Fruit fly (Drosophila melanogaster) whole organism, embryonic: ENCODE results near the gene tbrd-1.

ENCODE experiments used
- ATbp ChIP-seq: fragments of 200-800 bp; sonication (Bioruptor generic); optimal IDR thresholded peaks from 2 replicates; lab custom pipeline; 2017; ENCODE audit warnings: missing biosample characterization, mild to moderate bottlenecking, missing genetic modification characterization, missing genetic modification reagents
- Ada2b ChIP-seq: fragments of 200-800 bp; sonication (Bioruptor generic); IDR thresholded peaks from 2 replicates; pipeline ENCODE4 v1.3.6; 2022; ENCODE audit warnings: missing biosample characterization, missing genetic modification characterization
- CG10462 ChIP-seq: fragments of 200-800 bp; sonication (Bioruptor generic); optimal IDR thresholded peaks from 2 replicates; lab custom pipeline; 2016; ENCODE audit warnings: missing biosample characterization, missing genetic modification characterization
- CG12219 ChIP-seq: fragments of 200-800 bp; sonication (Bioruptor generic); optimal IDR thresholded peaks from 3 replicates; lab custom pipeline; 2018; ENCODE audit warnings: missing biosample characterization, mild to moderate bottlenecking, missing genetic modification characterization
- CG12659 ChIP-seq: fragments of 200-800 bp; sonication (Bioruptor generic); optimal IDR thresholded peaks from 3 replicates; lab custom pipeline; 2017; ENCODE audit warnings: mild to moderate bottlenecking, missing biosample characterization, missing genetic modification reagents, missing genetic modification characterization
- CG13775 ChIP-seq: fragments of 200-800 bp; sonication (Bioruptor generic); optimal IDR thresholded peaks from 3 replicates; lab custom pipeline; 2017; ENCODE audit warnings: missing biosample characterization, mild to moderate bottlenecking, missing genetic modification characterization
- CG14050 ChIP-seq: fragments of 200-800 bp; sonication (Bioruptor generic); IDR thresholded peaks from 3 replicates; pipeline ENCODE4 v1.3.6; 2022; ENCODE audit warnings: missing biosample characterization, missing genetic modification characterization
- CG14441 ChIP-seq: fragments of 200-800 bp; sonication (Bioruptor generic); IDR thresholded peaks from 2 replicates; pipeline ENCODE4 v1.3.6; 2022; ENCODE audit warnings: missing biosample characterization, missing genetic modification characterization
- CG17328 ChIP-seq: fragments of 200-800 bp; sonication (Bioruptor generic); IDR thresholded peaks from 2 replicates; pipeline ENCODE4 v1.3.6; 2022; ENCODE audit warnings: missing biosample characterization, missing genetic modification characterization
- CG1792 ChIP-seq: fragments of 200-800 bp; sonication (Bioruptor generic); optimal IDR thresholded peaks from 2 replicates; lab custom pipeline; 2016; ENCODE audit warnings: missing biosample characterization, missing genetic modification characterization
- CG18599 ChIP-seq: fragments of 200-800 bp; sonication (Bioruptor generic); optimal IDR thresholded peaks from 3 replicates; lab custom pipeline; 2017; ENCODE audit warnings: missing biosample characterization, missing genetic modification characterization, mild to moderate bottlenecking, moderate library complexity, missing genetic modification reagents
- CG2202 ChIP-seq: fragments of 200-800 bp; sonication (Bioruptor generic); optimal IDR thresholded peaks from 2 replicates; lab custom pipeline; 2018; ENCODE audit warnings: missing biosample characterization, mild to moderate bottlenecking, missing genetic modification characterization
- CG34422 ChIP-seq: fragments of 200-800 bp; sonication (Bioruptor generic); IDR thresholded peaks from 3 replicates; pipeline ENCODE4 v1.3.6; 2022; ENCODE audit warnings: missing biosample characterization, missing genetic modification characterization
- CG4617 ChIP-seq: fragments of 200-800 bp; sonication (Bioruptor generic); optimal IDR thresholded peaks from 3 replicates; lab custom pipeline; 2016; ENCODE audit warnings: missing biosample characterization, missing genetic modification characterization, borderline replicate concordance
- CG4854 ChIP-seq: fragments of 200-800 bp; sonication (Bioruptor generic); optimal IDR thresholded peaks from 2 replicates; lab custom pipeline; 2016; ENCODE audit warnings: missing biosample characterization, missing genetic modification characterization, inconsistent platforms
- CG6683 ChIP-seq: fragments of 200-800 bp; sonication (Bioruptor generic); optimal IDR thresholded peaks from 2 replicates; lab custom pipeline; 2017; ENCODE audit warnings: missing biosample characterization, mild to moderate bottlenecking, missing genetic modification characterization, missing genetic modification reagents
- CG9797 ChIP-seq: fragments of 200-800 bp; sonication (Bioruptor generic); optimal IDR thresholded peaks from 3 replicates; lab custom pipeline; 2018; ENCODE audit warnings: missing biosample characterization, mild to moderate bottlenecking, missing genetic modification characterization
- Dfd ChIP-seq, 2 experiments: fragments of >200 bp; optimal IDR thresholded peaks; 2 replicates each; lab custom pipeline; 2017; ENCODE audit warnings: missing biosample characterization in 2 of 2, missing genetic modification characterization in 2 of 2
- Dll ChIP-seq: fragments of 200-800 bp; sonication (Bioruptor generic); IDR thresholded peaks from 4 replicates; pipeline ENCODE4 v1.3.6; 2022; ENCODE audit warnings: missing biosample characterization, missing genetic modification characterization; ENCODE audit not compliant: partially characterized antibody
- Doc2 ChIP-seq: fragments of 200-800 bp; sonication (Bioruptor generic); IDR thresholded peaks from 2 replicates; pipeline ENCODE4 v1.3.6; 2022; ENCODE audit warnings: missing biosample characterization, missing genetic modification characterization
- Dp ChIP-seq: fragments of 200-800 bp; sonication (Bioruptor generic); optimal IDR thresholded peaks from 2 replicates; lab custom pipeline; 2018; ENCODE audit warnings: missing biosample characterization, mild to moderate bottlenecking, missing genetic modification characterization, moderate library complexity
- E2f1 ChIP-seq: fragments of 200-800 bp; sonication (Bioruptor generic); IDR thresholded peaks from 2 replicates; pipeline ENCODE4 v1.3.6; 2022; ENCODE audit warnings: missing biosample characterization, missing genetic modification characterization
- HLH4C ChIP-seq: fragments of 200-800 bp; sonication (Bioruptor generic); IDR thresholded peaks from 3 replicates; pipeline ENCODE4 v1.3.6; 2022; ENCODE audit warnings: missing biosample characterization, missing genetic modification characterization; ENCODE audit not compliant: partially characterized antibody
- HmgZ ChIP-seq: fragments of 200-800 bp; sonication (Bioruptor generic); optimal IDR thresholded peaks from 2 replicates; lab custom pipeline; 2018; ENCODE audit warnings: missing biosample characterization, mild to moderate bottlenecking, missing genetic modification characterization
- Lpt ChIP-seq: fragments of >200 bp; optimal IDR thresholded peaks from 2 replicates; lab custom pipeline; 2018; ENCODE audit warnings: missing biosample characterization, missing genetic modification characterization
- Myb ChIP-seq: fragments of 200-800 bp; sonication (Bioruptor generic); optimal IDR thresholded peaks from 2 replicates; lab custom pipeline; 2016; ENCODE audit warnings: missing biosample characterization, missing genetic modification characterization
- NC2α ChIP-seq: fragments of 200-800 bp; sonication (Bioruptor generic); optimal IDR thresholded peaks from 2 replicates; lab custom pipeline; 2016; ENCODE audit warnings: missing biosample characterization, missing genetic modification characterization
- Six4 ChIP-seq: fragments of 200-800 bp; sonication (Bioruptor generic); optimal IDR thresholded peaks from 2 replicates; lab custom pipeline; 2016; ENCODE audit warnings: missing biosample characterization, missing genetic modification characterization
- Sox102F ChIP-seq: fragments of 200-800 bp; sonication (Bioruptor generic); optimal IDR thresholded peaks from 2 replicates; lab custom pipeline; 2018; ENCODE audit warnings: missing biosample characterization, mild to moderate bottlenecking, missing genetic modification characterization, moderate library complexity
- Vsx1 ChIP-seq: fragments of 200-800 bp; sonication (Bioruptor generic); optimal IDR thresholded peaks from 2 replicates; lab custom pipeline; 2017; ENCODE audit warnings: missing biosample characterization, mild to moderate bottlenecking, missing genetic modification characterization, missing genetic modification reagents
- ab ChIP-seq: fragments of 200-800 bp; sonication (Bioruptor generic); optimal IDR thresholded peaks from 2 replicates; lab custom pipeline; 2016; ENCODE audit warnings: missing biosample characterization, missing genetic modification characterization
- ato ChIP-seq: fragments of 200-800 bp; sonication (Bioruptor generic); IDR thresholded peaks from 2 replicates; pipeline ENCODE4 v1.3.6; 2022; ENCODE audit warnings: missing biosample characterization, missing genetic modification characterization; ENCODE audit not compliant: partially characterized antibody
- dimm ChIP-seq: fragments of 200-800 bp; sonication (Bioruptor generic); IDR thresholded peaks from 2 replicates; pipeline ENCODE4 v1.3.6; 2022; ENCODE audit warnings: missing biosample characterization, missing genetic modification characterization
- gce ChIP-seq: fragments of 200-800 bp; sonication (Bioruptor generic); IDR thresholded peaks from 3 replicates; pipeline ENCODE4 v1.3.6; 2022; ENCODE audit warnings: missing biosample characterization, missing genetic modification characterization
- her ChIP-seq: fragments of 200-800 bp; sonication (Bioruptor generic); optimal IDR thresholded peaks from 2 replicates; lab custom pipeline; 2016; ENCODE audit warnings: missing biosample characterization, missing genetic modification characterization
- kah ChIP-seq: fragments of 200-800 bp; sonication (Bioruptor generic); optimal IDR thresholded peaks from 2 replicates; lab custom pipeline; 2018; ENCODE audit warnings: missing biosample characterization, mild to moderate bottlenecking, missing genetic modification characterization
- mld ChIP-seq: fragments of 200-800 bp; sonication (Bioruptor generic); IDR thresholded peaks from 3 replicates; pipeline ENCODE4 v1.3.6; 2022; ENCODE audit warnings: missing biosample characterization, missing genetic modification characterization; ENCODE audit not compliant: partially characterized antibody
- nerfin-1 ChIP-seq: fragments of 200-800 bp; sonication (Bioruptor generic); optimal IDR thresholded peaks from 3 replicates; lab custom pipeline; 2019; ENCODE audit warnings: missing biosample characterization, mild to moderate bottlenecking, missing genetic modification characterization, moderate library complexity
- nmo ChIP-seq: fragments of 200-800 bp; sonication (Bioruptor generic); optimal IDR thresholded peaks from 2 replicates; lab custom pipeline; 2018; ENCODE audit warnings: missing biosample characterization, mild to moderate bottlenecking, missing genetic modification characterization, moderate library complexity
- otp ChIP-seq: fragments of 200-800 bp; sonication (Bioruptor generic); IDR thresholded peaks from 3 replicates; pipeline ENCODE4, ENCODE4 v1.3.6; 2022; ENCODE audit warnings: missing biosample characterization, missing genetic modification characterization
- pita ChIP-seq: fragments of 200-800 bp; sonication (Bioruptor generic); optimal IDR thresholded peaks from 2 replicates; lab custom pipeline; 2017; ENCODE audit warnings: missing biosample characterization, mild to moderate bottlenecking, missing genetic modification characterization
- pnt ChIP-seq: fragments of 200-800 bp; sonication (Bioruptor generic); optimal IDR thresholded peaks from 3 replicates; lab custom pipeline; 2016; ENCODE audit warnings: missing biosample characterization, missing genetic modification characterization
- ranshi ChIP-seq: fragments of 200-800 bp; sonication (Bioruptor generic); IDR thresholded peaks from 2 replicates; pipeline ENCODE4 v1.3.6; 2022; ENCODE audit warnings: missing biosample characterization, missing genetic modification characterization
- ro ChIP-seq: fragments of 200-800 bp; sonication (Bioruptor generic); IDR thresholded peaks from 2 replicates; pipeline ENCODE4 v1.3.6; 2022; ENCODE audit warnings: missing biosample characterization, missing genetic modification characterization
- salm ChIP-seq: fragments of 200-800 bp; sonication (Bioruptor generic); optimal IDR thresholded peaks from 2 replicates; lab custom pipeline; 2018; ENCODE audit warnings: missing biosample characterization, mild to moderate bottlenecking, missing genetic modification characterization
- tna ChIP-seq: fragments of 200-800 bp; sonication (Bioruptor generic); IDR thresholded peaks from 2 replicates; pipeline ENCODE4 v1.3.6; 2022; ENCODE audit warnings: missing biosample characterization, missing genetic modification characterization; ENCODE audit not compliant: partially characterized antibody
- zen ChIP-seq: fragments of 200-800 bp; sonication (Bioruptor generic); optimal IDR thresholded peaks from 3 replicates; lab custom pipeline; 2018; ENCODE audit warnings: missing biosample characterization, mild to moderate bottlenecking, missing genetic modification characterization, moderate library complexity
- zf30C ChIP-seq: fragments of 200-800 bp; sonication (Bioruptor generic); optimal IDR thresholded peaks from 3 replicates; lab custom pipeline; 2018; ENCODE audit warnings: missing biosample characterization, mild to moderate bottlenecking, missing genetic modification characterization
- zfh2 ChIP-seq: fragments of 200-800 bp; sonication (Bioruptor generic); optimal IDR thresholded peaks from 2 replicates; lab custom pipeline; 2016; ENCODE audit warnings: missing biosample characterization, missing genetic modification characterization

tbrd-1 gene

DNA sequence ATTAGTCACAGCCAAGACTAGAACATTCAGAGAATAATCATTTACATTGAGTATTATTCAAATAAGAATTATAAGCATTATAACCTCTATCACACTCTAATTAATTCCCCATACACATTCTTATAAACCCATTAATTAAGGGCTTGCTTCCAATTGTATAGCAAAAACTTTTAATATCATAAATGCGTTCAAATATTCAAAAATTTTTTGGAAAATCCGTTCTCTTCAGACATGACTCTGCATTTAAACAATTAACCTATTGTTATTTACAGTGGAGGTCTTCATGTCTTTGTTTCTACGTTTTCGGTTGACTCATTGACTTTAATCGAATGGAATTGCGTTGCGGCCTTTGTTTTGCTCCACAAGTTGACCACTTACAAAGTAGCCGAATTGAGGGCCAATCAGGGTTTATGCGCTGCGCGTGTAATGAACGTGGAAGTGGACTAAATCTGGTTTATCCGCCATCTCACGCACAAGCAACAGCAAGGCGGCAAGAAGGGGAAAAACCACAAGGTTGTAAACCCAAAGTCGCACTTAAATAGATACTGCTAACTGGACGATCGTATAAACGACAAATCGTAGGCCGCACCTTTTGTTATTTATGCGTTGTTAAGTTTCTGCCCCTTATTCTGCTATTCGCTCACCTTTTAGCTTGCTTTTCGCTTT lies 27.6 kb upstream of the tbrd-1 start (continued):
- TF ChIP-seq ranshi (GFP tag; lab: Robert Waterston, UW) (peak; percentile 63; the same call in 1 of the 2 replicates), CG2202 (no peak), CG12219 (peak; percentile 36), gce (GFP tag; lab: Robert Waterston, UW) (no peak), mld (GFP tag; lab: Robert Waterston, UW) (no peak), pita (GFP tag; lab: Kevin White, UChicago) (no peak), salm (no peak), CG12659 (GFP tag; lab: Kevin White, UChicago) (peak; percentile 51), otp (GFP tag; lab: Robert Waterston, UW) (0 out of 3 replicates have a peak, but pooled peaks have one; percentile 40), CG18599 (peak; percentile 84), ro (GFP tag; lab: Robert Waterston, UW) (no peak), CG6683 (GFP tag; lab: Kevin White, UChicago) (no peak), ab (GFP tag; lab: Kevin White, UChicago) (peak; percentile 26), CG10462 (GFP tag; lab: Kevin White, UChicago) (no peak), tna (GFP tag; lab: Robert Waterston, UW) (no peak), Six4 (GFP tag; lab: Kevin White, UChicago) (no peak), Doc2 (GFP tag; lab: Robert Waterston, UW) (no peak), NC2α (GFP tag; lab: Kevin White, UChicago) (no peak), pnt (no peak), Dp (no peak), CG14050 (peak; percentile 40; the same call in 1 of the 3 replicates), ATbp (no peak), E2f1 (GFP tag; lab: Robert Waterston, UW) (peak; percentile 56; the same call in 1 of the 2 replicates), Myb (GFP tag; lab: Kevin White, UChicago) (peak; percentile 22), HLH4C (GFP tag; lab: Robert Waterston, UW) (no peak), her (GFP tag; lab: Kevin White, UChicago) (peak; percentile 76), CG4854 (GFP tag; lab: Kevin White, UChicago) (no peak), nerfin-1 (tag; lab: Kevin White, UChicago) (no peak), CG9797 (GFP tag; lab: Kevin White, UChicago) (no peak), nmo (GFP tag; lab: Kevin White, UChicago) (no peak), Sox102F (peak; percentile 35), CG14441 (peak; percentile 62), CG34422 (GFP tag; lab: Robert Waterston, UW) (peak; percentile 62; the same call in 1 of the 3 replicates), zfh2 (GFP tag; lab: Kevin White, UChicago) (peak; percentile 74), zf30C (GFP tag; lab: Kevin White, UChicago) (no peak), Dll (GFP tag; lab: Robert Waterston, UW) (no peak), kah (GFP tag; lab: Kevin White, UChicago) (no peak), CG17328 (GFP tag; lab: Robert Waterston, UW) (peak; percentile 48; the same call in 1 of the 2 replicates), zen (tag; lab: Kevin White, UChicago) (no peak), Dfd (GFP tag; optimal IDR thresholded peaks at IDR 0.05; lab: Kevin White, UChicago) (no peak), Vsx1 (GFP tag; lab: Kevin White, UChicago) (peak; percentile 76), Lpt (GFP tag; lab: Kevin White, UChicago) (no peak), CG4617 (GFP tag; lab: Kevin White, UChicago) (no peak), CG1792 (GFP tag; lab: Kevin White, UChicago) (peak; percentile 40), dimm (GFP tag; lab: Robert Waterston, UW) (no peak), Ada2b (0 out of 2 replicates have a peak, but pooled peaks have one; percentile 13), HmgZ (tag; lab: Kevin White, UChicago) (peak; percentile 81), CG13775 (GFP tag; lab: Kevin White, UChicago) (no peak), ato (GFP tag; lab: Robert Waterston, UW) (no peak)
